Worm (Caenorhabditis elegans): ENCODE results near the gene B0218.5.

Gene B0218.5

ce11 chrIV:8157161-8157560 lies at the start of gene B0218.5:
Gene B0218.5 (minus strand): TSS chrIV:8157261.
- no peak for TF ChIP-seq dao-5 (tag; optimal IDR thresholded peaks at IDR 0.05)
- no peak for TF ChIP-seq W03F9.2 (tag; optimal IDR thresholded peaks at IDR 0.05)
- TF ChIP-seq him-1 (tag; optimal IDR thresholded peaks at IDR 0.05), result no peak

- TF ChIP-seq dao-5 (tag; optimal IDR thresholded peaks at IDR 0.05) (no peak), W03F9.2 (tag; optimal IDR thresholded peaks at IDR 0.05) (no peak), him-1 (tag; optimal IDR thresholded peaks at IDR 0.05) (no peak)
Measured at ce11 chrIV:8206314-8206713, 49.3 kb upstream of the B0218.5 start, which contains the start of gene svh-1. Gene svh-1 (plus strand): TSS chrIV:8206614.

ce11 chrIV:8205272-8206098 lies 48.4 kb upstream of the B0218.5 start, which contains the start of gene hgrs-1:
Gene hgrs-1 (minus strand): TSS chrIV:8206048.
- no peak for TF ChIP-seq W03F9.2 (tag; optimal IDR thresholded peaks at IDR 0.05)
- no peak for TF ChIP-seq dao-5 (tag; optimal IDR thresholded peaks at IDR 0.05)
- TF ChIP-seq him-1 (tag; optimal IDR thresholded peaks at IDR 0.05), result no peak

- TF ChIP-seq him-1 (tag; optimal IDR thresholded peaks at IDR 0.05), result no peak
- TF ChIP-seq dao-5 (tag; optimal IDR thresholded peaks at IDR 0.05), result no peak
- TF ChIP-seq W03F9.2 (tag; optimal IDR thresholded peaks at IDR 0.05), result no peak
Measured at ce11 chrIV:8203555-8203954, 46.5 kb upstream of the B0218.5 start.

- no peak for TF ChIP-seq dao-5 (tag; optimal IDR thresholded peaks at IDR 0.05)
Measured at ce11 chrIV:8201133-8201532, 44.1 kb upstream of the B0218.5 start, which contains the start of gene glrx-22. Gene glrx-22 (minus strand): TSS chrIV:8201233.

- TF ChIP-seq dao-5 (tag; optimal IDR thresholded peaks at IDR 0.05) (no peak), him-1 (tag; optimal IDR thresholded peaks at IDR 0.05) (no peak), W03F9.2 (tag; optimal IDR thresholded peaks at IDR 0.05) (no peak)
Measured at ce11 chrIV:8199824-8200223, 42.8 kb upstream of the B0218.5 start.

- TF ChIP-seq dao-5 (tag; optimal IDR thresholded peaks at IDR 0.05) (no peak), W03F9.2 (tag; optimal IDR thresholded peaks at IDR 0.05) (no peak), him-1 (tag; optimal IDR thresholded peaks at IDR 0.05) (no peak)
Measured at ce11 chrIV:8199274-8199673, 42.2 kb upstream of the B0218.5 start.

ce11 chrIV:8198851-8199250 lies 41.8 kb upstream of the B0218.5 start, which contains the start of gene wsp-1:
Gene wsp-1 (minus strand): TSS chrIV:8198951.
- TF ChIP-seq him-1 (tag; optimal IDR thresholded peaks at IDR 0.05) (no peak), dao-5 (tag; optimal IDR thresholded peaks at IDR 0.05) (no peak), W03F9.2 (tag; optimal IDR thresholded peaks at IDR 0.05) (no peak)

ce11 chrIV:8192878-8193277 lies 35.8 kb upstream of the B0218.5 start:
- TF ChIP-seq him-1 (tag; optimal IDR thresholded peaks at IDR 0.05) (no peak), dao-5 (tag; optimal IDR thresholded peaks at IDR 0.05) (no peak), W03F9.2 (tag; optimal IDR thresholded peaks at IDR 0.05) (no peak)

ce11 chrIV:8189667-8190066 lies 32.6 kb upstream of the B0218.5 start:
- no peak for TF ChIP-seq him-1 (tag; optimal IDR thresholded peaks at IDR 0.05)
- TF ChIP-seq dao-5 (tag; optimal IDR thresholded peaks at IDR 0.05), result no peak
- TF ChIP-seq W03F9.2 (tag; optimal IDR thresholded peaks at IDR 0.05), result no peak

- TF ChIP-seq dao-5 (tag; optimal IDR thresholded peaks at IDR 0.05), result no peak
- no peak for TF ChIP-seq him-1 (tag; optimal IDR thresholded peaks at IDR 0.05)
- TF ChIP-seq W03F9.2 (tag; optimal IDR thresholded peaks at IDR 0.05), result no peak
Measured at ce11 chrIV:8188421-8189112, 31.5 kb upstream of the B0218.5 start.

- TF ChIP-seq dao-5 (tag; optimal IDR thresholded peaks at IDR 0.05) (no peak), him-1 (tag; optimal IDR thresholded peaks at IDR 0.05) (peak; percentile 50)
Measured at ce11 chrIV:8183313-8183712, 26.3 kb upstream of the B0218.5 start.

- TF ChIP-seq W03F9.2 (tag; optimal IDR thresholded peaks at IDR 0.05), result no peak
- TF ChIP-seq dao-5 (tag; optimal IDR thresholded peaks at IDR 0.05), result no peak
Measured at ce11 chrIV:8182566-8182965, 25.5 kb upstream of the B0218.5 start.

- TF ChIP-seq dao-5 (tag; optimal IDR thresholded peaks at IDR 0.05), result no peak
- TF ChIP-seq him-1 (tag; optimal IDR thresholded peaks at IDR 0.05), result no peak
- TF ChIP-seq W03F9.2 (tag; optimal IDR thresholded peaks at IDR 0.05), result no peak
Measured at ce11 chrIV:8181404-8181803, 24.3 kb upstream of the B0218.5 start.

Data from whole organism, L4/young adult.